Worm (Caenorhabditis elegans) whole organism, L2 larva: ENCODE results near the gene pkn-1.

Experiments
- ZK546.5 ChIP-seq: sonication (generic microtip); optimal IDR thresholded peaks from 2 replicates; lab custom pipeline; 2017; ENCODE audit warnings: missing biosample characterization, missing genetic modification characterization
- aly-2 ChIP-seq: fragments of 150-350 bp; optimal IDR thresholded peaks from 2 replicates; lab custom pipeline; 2014; ENCODE audit warnings: missing biosample characterization, missing genetic modification characterization
- dmd-4 ChIP-seq: sonication (generic microtip); optimal IDR thresholded peaks from 2 replicates; lab custom pipeline; 2017; ENCODE audit warnings: missing biosample characterization, missing genetic modification characterization
- lsy-2 ChIP-seq, 2 experiments: fragments of 150-350 bp in 1 of 2; sonication (generic microtip) in 1 of 2; optimal IDR thresholded peaks; 2 replicates each; lab custom pipeline; 2014 to 2017; ENCODE audit warnings: missing biosample characterization in 2 of 2, missing genetic modification characterization in 2 of 2
- nhr-11 ChIP-seq: fragments of 150-350 bp; optimal IDR thresholded peaks from 2 replicates; lab custom pipeline; 2014; ENCODE audit warnings: missing biosample characterization, missing genetic modification characterization
- nhr-12 ChIP-seq: fragments of 150-350 bp; optimal IDR thresholded peaks from 2 replicates; lab custom pipeline; 2014; ENCODE audit warnings: missing biosample characterization, missing genetic modification characterization
- nhr-237 ChIP-seq: fragments of 150-350 bp; optimal IDR thresholded peaks from 2 replicates; lab custom pipeline; 2014; ENCODE audit warnings: missing biosample characterization, missing genetic modification characterization
- nhr-25 ChIP-seq: fragments of 150-350 bp; sonication (generic microtip); optimal IDR thresholded peaks from 3 replicates; lab custom pipeline; 2014; ENCODE audit warnings: missing biosample characterization, missing genetic modification characterization
- skn-1 ChIP-seq: sonication (generic microtip); optimal IDR thresholded peaks from 2 replicates; lab custom pipeline; 2017; ENCODE audit warnings: missing biosample characterization, missing genetic modification characterization
- unc-55 ChIP-seq: fragments of 150-350 bp; sonication (generic microtip); optimal IDR thresholded peaks from 3 replicates; lab custom pipeline; 2014; ENCODE audit warnings: missing biosample characterization, missing genetic modification reagents, missing genetic modification characterization
- unc-62 ChIP-seq: fragments of 150-350 bp; optimal IDR thresholded peaks from 2 replicates; lab custom pipeline; 2014; ENCODE audit warnings: missing biosample characterization, missing genetic modification reagents, missing genetic modification characterization
- zag-1 ChIP-seq: fragments of 150-350 bp; optimal IDR thresholded peaks from 2 replicates; lab custom pipeline; 2014; ENCODE audit warnings: missing biosample characterization, missing genetic modification characterization
- ztf-11 ChIP-seq: sonication (generic microtip); optimal IDR thresholded peaks from 2 replicates; lab custom pipeline; 2017; ENCODE audit warnings: missing biosample characterization, missing genetic modification characterization
- ztf-4 ChIP-seq: fragments of 150-350 bp; optimal IDR thresholded peaks from 2 replicates; lab custom pipeline; 2014; ENCODE audit warnings: missing biosample characterization, missing genetic modification characterization

ce11 chrX:10412425-10412824 is 15.4 kb downstream of the pkn-1 start, which contains the start of gene acr-8:
- no peak for TF ChIP-seq nhr-25
- TF ChIP-seq nhr-237 (tag; lab: Kevin White, UChicago) = no peak
- TF ChIP-seq ztf-4 (tag; lab: Kevin White, UChicago) = no peak
- no peak for TF ChIP-seq unc-62
- no peak for TF ChIP-seq ztf-11 (tag; lab: Kevin White, UChicago)
- no peak for TF ChIP-seq skn-1
- no peak for TF ChIP-seq dmd-4 (tag; lab: Kevin White, UChicago)
- TF ChIP-seq lsy-2 (tag; optimal IDR thresholded peaks at IDR 0.05; lab: Kevin White, UChicago) = no peak
- TF ChIP-seq nhr-12 (tag; lab: Kevin White, UChicago) = no peak
- TF ChIP-seq nhr-11 = no peak
- no peak for TF ChIP-seq aly-2 (tag; lab: Kevin White, UChicago)
- no peak for TF ChIP-seq ZK546.5
- TF ChIP-seq zag-1 (tag; lab: Kevin White, UChicago) = no peak
- TF ChIP-seq unc-55 (GFP tag; lab: Kevin White, UChicago) = no peak
